Worm (Caenorhabditis elegans) whole organism, L3 larva: ENCODE measurements around the gene enpp-1.

Experiments used
- aly-2 ChIP-seq: fragments of 150-350 bp; optimal IDR thresholded peaks from 2 replicates; lab custom pipeline; 2014; ENCODE audit warnings: missing biosample characterization, missing genetic modification characterization
- ama-1 ChIP-seq: fragments of 150-350 bp; optimal IDR thresholded peaks from 2 replicates; lab custom pipeline; 2018
- elt-1 ChIP-seq: fragments of 150-350 bp; optimal IDR thresholded peaks from 2 replicates; lab custom pipeline; 2014; ENCODE audit warnings: missing biosample characterization, missing genetic modification characterization
- fkh-10 ChIP-seq: sonication (generic microtip); optimal IDR thresholded peaks from 2 replicates; lab custom pipeline; 2017; ENCODE audit warnings: missing biosample characterization, missing genetic modification reagents, missing genetic modification characterization
- nfya-1 ChIP-seq: sonication (generic microtip); optimal IDR thresholded peaks from 2 replicates; lab custom pipeline; 2017; ENCODE audit warnings: missing genetic modification characterization, mild to moderate bottlenecking, missing compliant biosample characterization, antibody characterized with exemption, moderate library complexity; ENCODE audit not compliant: insufficient read depth
- nhr-11 ChIP-seq: fragments of 150-350 bp; optimal IDR thresholded peaks from 2 replicates; lab custom pipeline; 2014; ENCODE audit warnings: missing biosample characterization, missing genetic modification characterization
- nhr-28 ChIP-seq: fragments of 150-350 bp; optimal IDR thresholded peaks from 2 replicates; lab custom pipeline; 2014; ENCODE audit warnings: missing biosample characterization, missing genetic modification characterization
- nhr-43 ChIP-seq: sonication (generic microtip); optimal IDR thresholded peaks from 2 replicates; lab custom pipeline; 2016; ENCODE audit warnings: mild to moderate bottlenecking, missing genetic modification characterization, missing compliant biosample characterization; ENCODE audit not compliant: poor library complexity, severe bottlenecking
- nhr-76 ChIP-seq: fragments of 150-350 bp; sonication (generic microtip); optimal IDR thresholded peaks from 5 replicates; lab custom pipeline; 2014; ENCODE audit warnings: missing biosample characterization, missing genetic modification characterization
- pqm-1 ChIP-seq: fragments of 150-350 bp; optimal IDR thresholded peaks from 2 replicates; lab custom pipeline; 2017; ENCODE audit warnings: missing biosample characterization, missing genetic modification characterization, inconsistent platforms
- ztf-11 ChIP-seq: fragments of 150-350 bp; optimal IDR thresholded peaks from 2 replicates; lab custom pipeline; 2014; ENCODE audit warnings: missing biosample characterization, missing genetic modification characterization
- ztf-4 ChIP-seq: fragments of 150-350 bp; optimal IDR thresholded peaks from 2 replicates; lab custom pipeline; 2014; ENCODE audit warnings: missing biosample characterization, missing genetic modification characterization

- TF ChIP-seq ztf-4 (no peak), elt-1 (no peak), ztf-11 (no peak), ama-1 (no peak), nhr-11 (tag; lab: Kevin White, UChicago) (no peak), pqm-1 (no peak), fkh-10 (GFP tag; lab: Kevin White, UChicago) (no peak), aly-2 (tag; lab: Kevin White, UChicago) (no peak), nhr-43 (tag; lab: Kevin White, UChicago) (no peak), nhr-76 (tag; lab: Kevin White, UChicago) (no peak), nfya-1 (tag; lab: Kevin White, UChicago) (no peak), nhr-28 (tag; lab: Kevin White, UChicago) (no peak)
Observed at ce11 chrV:12181310-12181709, 50.1 kb downstream of the enpp-1 start, which contains the start of gene elpc-3.
